Worm (Caenorhabditis elegans): ENCODE measurements around the gene M02B1.4.
A peak's percentile ranks its signal among the peaks of the same experiment; 100 is the strongest.

The M02B1.4 gene

DNA sequence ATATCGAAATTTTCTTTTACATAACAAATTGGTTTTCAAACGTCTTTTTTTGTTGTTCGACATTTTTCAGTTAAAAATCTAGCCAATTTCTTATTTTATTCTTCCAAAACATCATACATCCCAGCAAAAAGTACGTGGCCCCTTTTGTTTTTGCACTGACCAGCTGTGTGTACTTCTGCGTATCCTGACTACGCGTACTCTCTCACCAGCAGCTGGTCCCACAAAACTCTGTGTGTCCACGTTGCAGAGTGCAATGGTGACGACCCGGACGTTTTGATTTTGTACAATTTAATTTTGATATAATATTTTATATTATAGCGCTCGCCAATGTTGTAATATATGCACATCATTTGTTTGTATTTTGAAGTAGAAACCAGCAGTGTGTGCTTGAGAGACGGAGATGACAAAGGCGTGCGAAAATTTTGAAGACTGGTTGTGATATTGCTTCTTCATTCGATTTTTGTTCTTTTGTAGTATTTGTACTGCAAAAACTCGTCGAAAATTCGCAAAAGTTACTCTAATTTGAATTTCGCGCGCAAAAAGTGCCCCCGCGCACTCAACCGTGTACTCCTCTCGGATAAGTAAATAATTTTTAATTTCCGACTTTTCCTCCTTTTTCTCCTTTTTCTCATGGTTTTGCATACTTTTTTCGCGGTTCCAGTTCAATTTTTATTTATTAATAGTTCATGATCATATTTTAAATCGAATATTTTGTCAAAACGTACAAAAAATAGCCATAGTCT lies 29.4 kb upstream of the M02B1.4 start:
- TF ChIP-seq elt-2 (tag; optimal IDR thresholded peaks at IDR 0.05) (peak; percentile 7), ama-1 (optimal IDR thresholded peaks at IDR 0.05) (no peak)

DNA sequence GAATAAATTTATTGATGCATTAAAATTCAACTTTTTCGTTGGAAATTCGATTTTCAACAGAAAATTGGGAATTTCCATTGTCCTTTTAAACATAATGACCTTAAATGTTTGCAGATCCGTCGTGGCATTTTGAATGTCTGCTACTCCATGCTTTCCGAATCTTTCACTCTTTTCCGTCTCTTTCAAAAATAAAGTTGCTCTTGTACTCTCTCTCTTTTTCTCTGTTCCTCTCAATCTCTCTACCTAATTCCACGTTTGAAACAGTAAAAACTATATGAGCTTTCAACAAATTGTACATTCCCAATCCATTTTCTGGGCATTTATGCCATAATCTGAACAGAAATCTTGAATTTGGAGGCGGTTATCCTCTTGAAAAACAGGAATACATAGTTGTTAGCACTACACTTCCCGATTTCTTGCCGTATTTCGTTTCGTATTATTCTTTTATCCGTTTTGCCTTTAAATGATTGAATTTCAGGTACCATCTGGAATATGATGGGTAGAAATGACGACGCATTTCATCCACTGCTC lies 24.0 kb upstream of the M02B1.4 start, which contains the start of gene srf-3:
Gene srf-3 (plus strand): TSS at position 481 of the 531 bp plus-strand sequence.
- TF ChIP-seq pha-4 (tag; optimal IDR thresholded peaks at IDR 0.05) (peak; percentile 39), nfya-1 (tag; optimal IDR thresholded peaks at IDR 0.05; ENCODE audit: insufficient read depth) (peak; percentile 26), nhr-237 (tag; optimal IDR thresholded peaks at IDR 0.05) (no peak), nhr-23 (tag; optimal IDR thresholded peaks at IDR 0.05) (no peak), hmg-11 (tag; optimal IDR thresholded peaks at IDR 0.05) (peak; percentile 11)

DNA sequence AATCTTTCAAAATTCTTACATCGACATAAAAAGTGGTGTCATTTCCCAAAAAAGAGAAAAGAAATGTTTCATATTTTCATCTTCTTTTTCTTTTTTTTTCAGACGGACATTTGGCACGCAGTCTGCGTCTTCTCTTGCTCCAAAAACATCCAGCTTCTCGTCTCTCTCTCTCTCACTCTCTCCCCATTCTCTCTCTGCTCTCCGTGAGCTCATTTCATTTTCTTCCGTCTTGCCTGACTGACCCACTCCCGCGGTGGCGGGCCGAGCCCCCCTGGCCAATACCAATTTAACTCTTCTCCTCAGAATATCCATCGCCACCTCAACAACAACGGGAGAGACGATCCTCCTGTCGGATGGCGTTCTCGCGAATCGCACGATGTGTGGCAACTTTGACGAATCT lies 20.5 kb upstream of the M02B1.4 start, which contains the start of gene txt-19:
Gene txt-19 (plus strand): TSS at position 304 of the 400 bp plus-strand sequence.
- TF ChIP-seq mdl-1 (tag; optimal IDR thresholded peaks at IDR 0.05) (no peak), nfya-1 (tag; optimal IDR thresholded peaks at IDR 0.05; ENCODE audit: insufficient read depth) (peak; percentile 50), nhr-23 (tag; optimal IDR thresholded peaks at IDR 0.05) (no peak), pqm-1 (tag; optimal IDR thresholded peaks at IDR 0.05) (no peak), elt-3 (tag; optimal IDR thresholded peaks at IDR 0.05) (no peak), nhr-12 (tag; optimal IDR thresholded peaks at IDR 0.05) (no peak), nhr-28 (tag; optimal IDR thresholded peaks at IDR 0.05) (no peak), ama-1 (optimal IDR thresholded peaks at IDR 0.05) (no peak), ceh-28 (tag; optimal IDR thresholded peaks at IDR 0.05) (no peak), nhr-77 (tag; optimal IDR thresholded peaks at IDR 0.05) (no peak), nhr-11 (tag; optimal IDR thresholded peaks at IDR 0.05) (no peak), sea-2 (GFP tag; optimal IDR thresholded peaks at IDR 0.05) (no peak), eor-1 (tag; optimal IDR thresholded peaks at IDR 0.05) (no peak), unc-62 (GFP tag; optimal IDR thresholded peaks at IDR 0.05) (no peak), aly-2 (tag; optimal IDR thresholded peaks at IDR 0.05) (no peak), tbx-2 (tag; optimal IDR thresholded peaks at IDR 0.05) (no peak), ceh-82 (tag; optimal IDR thresholded peaks at IDR 0.05) (no peak), fkh-2 (tag; optimal IDR thresholded peaks at IDR 0.05) (no peak), pha-4 (tag; optimal IDR thresholded peaks at IDR 0.05) (no peak), nhr-67 (tag; optimal IDR thresholded peaks at IDR 0.05) (no peak), nhr-43 (tag; optimal IDR thresholded peaks at IDR 0.05; ENCODE audit: poor library complexity, severe bottlenecking) (no peak), lin-39 (tag; optimal IDR thresholded peaks at IDR 0.05) (peak; percentile 63), nhr-237 (tag; optimal IDR thresholded peaks at IDR 0.05) (no peak), hmg-11 (tag; optimal IDR thresholded peaks at IDR 0.05) (peak; percentile 8), lsy-12 (tag; optimal IDR thresholded peaks at IDR 0.05) (no peak)

DNA sequence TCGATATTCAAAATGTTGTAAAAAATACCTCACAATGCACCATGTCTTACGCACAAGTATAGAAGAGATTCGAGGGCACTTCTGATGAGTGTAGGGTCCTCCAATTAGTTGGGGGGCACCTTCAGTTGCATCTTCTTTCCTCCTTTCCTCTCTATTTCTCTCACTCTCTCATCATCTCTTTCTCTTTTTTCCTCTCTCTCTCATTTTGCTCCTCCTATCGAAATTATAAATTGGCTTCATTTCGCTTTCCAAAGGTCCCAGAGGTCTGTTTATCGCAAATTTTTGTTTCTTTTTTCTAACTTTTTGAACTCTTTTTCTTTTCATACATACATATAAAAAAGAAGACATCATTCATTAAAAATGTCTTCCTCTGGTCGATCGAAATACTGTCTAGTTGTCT lies 17.8 kb upstream of the M02B1.4 start:
- TF ChIP-seq zag-1 (tag; optimal IDR thresholded peaks at IDR 0.05) = no peak
- TF ChIP-seq lin-15B (tag; optimal IDR thresholded peaks at IDR 0.05) = no peak
- TF ChIP-seq nhr-77 (tag; optimal IDR thresholded peaks at IDR 0.05) = no peak
- peak; percentile 14 for TF ChIP-seq nfya-1 (tag; optimal IDR thresholded peaks at IDR 0.05; ENCODE audit: insufficient read depth)
- no peak for TF ChIP-seq nhr-237 (tag; optimal IDR thresholded peaks at IDR 0.05)
- TF ChIP-seq nhr-25 (tag; optimal IDR thresholded peaks at IDR 0.05) = no peak
- no peak for TF ChIP-seq unc-39 (tag; optimal IDR thresholded peaks at IDR 0.05)
- no peak for TF ChIP-seq ceh-16 (tag; optimal IDR thresholded peaks at IDR 0.05)

DNA sequence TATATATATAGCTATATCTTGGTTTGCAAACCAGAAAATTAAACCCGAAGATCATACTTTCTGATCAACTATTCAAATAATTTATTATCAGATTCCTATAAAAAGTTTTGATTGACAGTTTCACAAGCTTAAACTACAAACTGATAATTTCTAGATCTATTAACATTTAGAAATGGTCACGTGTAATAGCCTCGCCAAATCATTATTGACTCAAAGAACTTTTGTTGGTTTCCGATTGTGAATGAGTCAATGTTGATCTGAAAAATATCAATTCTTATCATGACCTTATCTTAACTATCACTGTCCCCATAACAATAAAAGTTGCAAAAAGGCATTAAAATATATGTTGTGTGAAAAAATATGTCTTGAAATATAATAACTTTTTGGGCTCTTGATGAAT lies 17.0 kb upstream of the M02B1.4 start:
- TF ChIP-seq pqm-1 (tag; optimal IDR thresholded peaks at IDR 0.05) (peak; percentile 95), fos-1 (tag; optimal IDR thresholded peaks at IDR 0.05) (peak; percentile 53), lin-39 (tag; optimal IDR thresholded peaks at IDR 0.05) (no peak), pha-4 (tag; optimal IDR thresholded peaks at IDR 0.05) (peak; percentile 86), jun-1 (tag; optimal IDR thresholded peaks at IDR 0.05) (peak; percentile 80), elt-2 (tag; optimal IDR thresholded peaks at IDR 0.05) (peak; percentile 98), skn-1 (tag; optimal IDR thresholded peaks at IDR 0.05) (peak; percentile 22), elt-3 (tag; optimal IDR thresholded peaks at IDR 0.05) (no peak)
